Worm (Caenorhabditis elegans) whole organism, early embryonic: ENCODE results near the gene ZK177.3.

Experiments
- B0310.2 ChIP-seq: sonication (generic microtip); optimal IDR thresholded peaks from 2 replicates; lab custom pipeline; 2016; ENCODE audit warnings: mild to moderate bottlenecking, missing genetic modification characterization, missing compliant biosample characterization
- F13C5.2 ChIP-seq: sonication (generic microtip); optimal IDR thresholded peaks from 2 replicates; lab custom pipeline; 2017; ENCODE audit warnings: mild to moderate bottlenecking, missing genetic modification characterization, inconsistent platforms, missing compliant biosample characterization
- aly-1 ChIP-seq: sonication (generic microtip); optimal IDR thresholded peaks from 2 replicates; lab custom pipeline; 2016; ENCODE audit warnings: missing genetic modification characterization, missing compliant biosample characterization
- ama-1 ChIP-seq: fragments of 150-350 bp; optimal IDR thresholded peaks from 2 replicates; lab custom pipeline; 2014
- ceh-13 ChIP-seq: fragments of 200-800 bp; sonication (Bioruptor generic); optimal IDR thresholded peaks from 2 replicates; lab custom pipeline; 2018; ENCODE audit warnings: mild to moderate bottlenecking, missing genetic modification characterization, missing compliant biosample characterization
- ceh-36 ChIP-seq: sonication (generic microtip); optimal IDR thresholded peaks from 2 replicates; lab custom pipeline; 2016; ENCODE audit warnings: missing genetic modification characterization, inconsistent platforms, missing compliant biosample characterization
- ets-7 ChIP-seq: sonication (generic microtip); optimal IDR thresholded peaks from 2 replicates; lab custom pipeline; 2016; ENCODE audit warnings: missing genotype, missing genetic modification characterization, missing compliant biosample characterization
- flt-1 ChIP-seq: fragments of 200-800 bp; sonication (Bioruptor generic); IDR thresholded peaks from 2 replicates; pipeline ENCODE4 v1.3.6; 2022; ENCODE audit warnings: missing genetic modification characterization, missing compliant biosample characterization
- hmbx-1 ChIP-seq: sonication (generic microtip); optimal IDR thresholded peaks from 2 replicates; lab custom pipeline; 2016; ENCODE audit warnings: mild to moderate bottlenecking, missing genetic modification characterization, missing compliant biosample characterization
- hmg-4 ChIP-seq: fragments of 200-800 bp; sonication (Bioruptor generic); optimal IDR thresholded peaks from 2 replicates; lab custom pipeline; 2018; ENCODE audit warnings: mild to moderate bottlenecking, missing genetic modification characterization, missing compliant biosample characterization
- hnd-1 ChIP-seq: sonication (generic microtip); optimal IDR thresholded peaks from 2 replicates; lab custom pipeline; 2016; ENCODE audit warnings: missing genetic modification characterization, missing compliant biosample characterization
- pes-1 ChIP-seq: fragments of 200-800 bp; sonication (Bioruptor generic); IDR thresholded peaks from 2 replicates; pipeline ENCODE4 v1.3.6; 2022; ENCODE audit warnings: missing genetic modification reagents, missing genetic modification characterization, missing compliant biosample characterization
- scrt-1 ChIP-seq: fragments of 200-800 bp; sonication (Bioruptor generic); IDR thresholded peaks from 2 replicates; pipeline ENCODE4 v1.3.6; 2022; ENCODE audit warnings: missing genetic modification characterization, missing compliant biosample characterization
- sea-1 ChIP-seq: fragments of 200-800 bp; sonication (Bioruptor generic); conservative IDR thresholded peaks from 2 replicates; pipeline ENCODE4 v1.3.6; 2022; ENCODE audit warnings: missing genetic modification characterization, missing compliant biosample characterization
- tbx-11 ChIP-seq: fragments of 200-800 bp; sonication (Bioruptor generic); IDR thresholded peaks from 2 replicates; pipeline ENCODE4 v1.3.6; 2022; ENCODE audit warnings: missing genetic modification characterization, missing compliant biosample characterization
- tbx-37 ChIP-seq: fragments of 200-800 bp; sonication (Bioruptor generic); conservative IDR thresholded peaks from 2 replicates; pipeline ENCODE4 v1.3.6; 2022; ENCODE audit warnings: missing genetic modification reagents, missing genetic modification characterization, missing compliant biosample characterization
- tra-4 ChIP-seq: sonication (generic microtip); optimal IDR thresholded peaks from 2 replicates; lab custom pipeline; 2017; ENCODE audit warnings: missing genetic modification characterization, missing compliant biosample characterization

Gene ZK177.3

ce11 chrII:5497541-5497940 is 18.1 kb upstream of the ZK177.3 start:
- TF ChIP-seq ceh-36 = no peak
- TF ChIP-seq ceh-13 = no peak
- no peak for TF ChIP-seq ama-1 (lab: Kevin White, UChicago)
- no peak for TF ChIP-seq B0310.2 (tag; lab: Kevin White, UChicago)
- TF ChIP-seq ets-7 (tag; lab: Kevin White, UChicago) = no peak
- no peak for TF ChIP-seq tra-4
- TF ChIP-seq hmg-4 (GFP tag; lab: Kevin White, UChicago) = no peak
- TF ChIP-seq scrt-1 (GFP tag; lab: Robert Waterston, UW) = no peak
- no peak for TF ChIP-seq F13C5.2 (tag; lab: Kevin White, UChicago)
- no peak for TF ChIP-seq tbx-11 (GFP tag; lab: Robert Waterston, UW)
- no peak for TF ChIP-seq tbx-37
- TF ChIP-seq hmbx-1 (tag; lab: Kevin White, UChicago) = no peak
- no peak for TF ChIP-seq sea-1
- TF ChIP-seq flt-1 = no peak
- no peak for TF ChIP-seq pes-1 (GFP tag; lab: Robert Waterston, UW)
- TF ChIP-seq hnd-1 (tag; lab: Kevin White, UChicago) = no peak
- TF ChIP-seq aly-1 = no peak

ce11 chrII:5498156-5498739 is 17.4 kb upstream of the ZK177.3 start, which contains the start of the genes suex-1 and F12A10.9:
TSS of gene suex-1 (minus strand) at chrII:5498256.
TSS of gene F12A10.9 (plus strand) at chrII:5498689.
- TF ChIP-seq scrt-1 (GFP tag; lab: Robert Waterston, UW) (no peak), sea-1 (no peak), hnd-1 (tag; lab: Kevin White, UChicago) (no peak), ceh-13 (no peak), aly-1 (no peak), hmg-4 (GFP tag; lab: Kevin White, UChicago) (no peak), flt-1 (no peak), pes-1 (GFP tag; lab: Robert Waterston, UW) (no peak), tra-4 (no peak), ets-7 (tag; lab: Kevin White, UChicago) (no peak), ama-1 (lab: Kevin White, UChicago) (no peak), tbx-37 (no peak), B0310.2 (tag; lab: Kevin White, UChicago) (no peak), F13C5.2 (tag; lab: Kevin White, UChicago) (no peak), ceh-36 (no peak), tbx-11 (GFP tag; lab: Robert Waterston, UW) (no peak), hmbx-1 (tag; lab: Kevin White, UChicago) (no peak)

ce11 chrII:5500470-5500869 is 15.2 kb upstream of the ZK177.3 start, which contains the start of gene fzy-1:
TSS of gene fzy-1 (plus strand) at chrII:5500770.
- TF ChIP-seq ets-7 (tag; lab: Kevin White, UChicago) (no peak), pes-1 (GFP tag; lab: Robert Waterston, UW) (no peak), F13C5.2 (tag; lab: Kevin White, UChicago) (no peak), B0310.2 (tag; lab: Kevin White, UChicago) (no peak), sea-1 (no peak), hnd-1 (tag; lab: Kevin White, UChicago) (no peak), ceh-13 (no peak), hmbx-1 (tag; lab: Kevin White, UChicago) (no peak), scrt-1 (GFP tag; lab: Robert Waterston, UW) (no peak), aly-1 (no peak), tbx-11 (GFP tag; lab: Robert Waterston, UW) (no peak), ama-1 (lab: Kevin White, UChicago) (no peak), hmg-4 (GFP tag; lab: Kevin White, UChicago) (no peak), tra-4 (no peak), ceh-36 (no peak), flt-1 (no peak), tbx-37 (no peak)

DNA sequence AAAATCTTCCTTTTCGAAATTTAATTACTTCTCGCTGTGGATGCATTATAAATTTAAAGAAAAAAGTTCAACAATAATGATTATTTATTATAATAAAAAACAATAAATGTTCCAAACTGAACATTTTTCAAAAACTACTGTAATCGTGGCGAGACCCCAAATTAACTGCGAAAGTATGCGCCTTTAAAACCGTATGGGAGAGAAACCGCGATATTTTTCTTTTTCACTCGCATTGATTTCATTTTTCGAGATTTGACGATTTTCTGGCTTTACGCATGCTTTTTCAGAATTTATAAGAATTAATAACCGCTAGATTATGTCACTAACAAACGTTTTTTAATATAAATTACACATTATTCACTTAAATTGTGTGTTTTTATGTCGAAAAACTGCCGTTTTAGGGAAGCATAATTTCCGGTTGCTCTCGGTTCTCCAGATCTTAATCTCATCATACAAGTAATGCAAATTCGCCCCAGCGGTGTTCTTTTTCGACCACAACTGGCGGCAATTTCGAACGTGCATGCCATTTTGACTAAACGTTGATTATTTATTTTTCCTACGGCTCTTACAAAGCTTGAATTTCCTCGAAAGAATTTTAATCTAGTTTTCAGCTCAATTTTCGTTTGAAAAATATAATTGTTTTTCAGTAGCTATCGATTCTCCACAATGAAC is 14.5 kb upstream of the ZK177.3 start, which contains the start of gene F12A10.8:
Gene F12A10.8, minus strand, starts transcription at position 79 of the 672 bp plus-strand sequence.
- TF ChIP-seq pes-1 (GFP tag; lab: Robert Waterston, UW) = no peak
- no peak for TF ChIP-seq B0310.2 (tag; lab: Kevin White, UChicago)
- no peak for TF ChIP-seq ceh-13
- no peak for TF ChIP-seq F13C5.2 (tag; lab: Kevin White, UChicago)

- TF ChIP-seq pes-1 (GFP tag; lab: Robert Waterston, UW) = no peak
- no peak for TF ChIP-seq hmbx-1 (tag; lab: Kevin White, UChicago)
- no peak for TF ChIP-seq ceh-36
- TF ChIP-seq B0310.2 (tag; lab: Kevin White, UChicago) = no peak
- no peak for TF ChIP-seq F13C5.2 (tag; lab: Kevin White, UChicago)
- no peak for TF ChIP-seq ceh-13
- no peak for TF ChIP-seq sea-1
- TF ChIP-seq flt-1 = no peak
- TF ChIP-seq hmg-4 (GFP tag; lab: Kevin White, UChicago) = no peak
- no peak for TF ChIP-seq tra-4
- no peak for TF ChIP-seq hnd-1 (tag; lab: Kevin White, UChicago)
- no peak for TF ChIP-seq tbx-37
Measured at ce11 chrII:5503760-5504159, 11.9 kb upstream of the ZK177.3 start, which contains the start of gene cyp-44A1. TSS of gene cyp-44A1 (plus strand) at chrII:5504044.

- TF ChIP-seq B0310.2 (tag; lab: Kevin White, UChicago) (no peak), tbx-11 (GFP tag; lab: Robert Waterston, UW) (no peak), F13C5.2 (tag; lab: Kevin White, UChicago) (no peak)
Measured at ce11 chrII:5505820-5506287, 9.8 kb upstream of the ZK177.3 start, which contains the start of gene npp-24. TSS of gene npp-24 (plus strand) at chrII:5505870.
